Worm (Caenorhabditis elegans) whole organism, L2 larva: ENCODE measurements around the gene vps-53.

ENCODE experiments used
- C34F6.9 ChIP-seq: fragments of 150-350 bp; optimal IDR thresholded peaks from 2 replicates; lab custom pipeline; 2014; ENCODE audit warnings: missing biosample characterization, missing genetic modification characterization
- F13H6.1 ChIP-seq: sonication (generic microtip); optimal IDR thresholded peaks from 2 replicates; lab custom pipeline; 2016; ENCODE audit warnings: missing genetic modification characterization, missing compliant biosample characterization
- R02D3.7 ChIP-seq: fragments of 150-350 bp; optimal IDR thresholded peaks from 2 replicates; lab custom pipeline; 2014; ENCODE audit warnings: missing biosample characterization, missing genetic modification characterization
- Y55F3AM.14 ChIP-seq: fragments of 200-800 bp; sonication (Bioruptor generic); optimal IDR thresholded peaks from 2 replicates; lab custom pipeline; 2018; ENCODE audit warnings: mild to moderate bottlenecking, missing genetic modification characterization, missing compliant biosample characterization
- ZK546.5 ChIP-seq: sonication (generic microtip); optimal IDR thresholded peaks from 2 replicates; lab custom pipeline; 2017; ENCODE audit warnings: missing biosample characterization, missing genetic modification characterization
- alr-1 ChIP-seq: fragments of 150-350 bp; optimal IDR thresholded peaks from 2 replicates; lab custom pipeline; 2014; ENCODE audit warnings: missing biosample characterization, missing genetic modification characterization
- aly-2 ChIP-seq: fragments of 150-350 bp; optimal IDR thresholded peaks from 2 replicates; lab custom pipeline; 2014; ENCODE audit warnings: missing biosample characterization, missing genetic modification characterization
- ama-1 ChIP-seq: fragments of 150-350 bp; optimal IDR thresholded peaks from 2 replicates; lab custom pipeline; 2018; ENCODE audit warnings: inconsistent platforms
- blmp-1 ChIP-seq: sonication (generic microtip); optimal IDR thresholded peaks from 2 replicates; lab custom pipeline; 2017; ENCODE audit warnings: missing genetic modification characterization, mild to moderate bottlenecking, missing compliant biosample characterization, antibody characterized with exemption, moderate library complexity; ENCODE audit not compliant: insufficient read depth
- ceh-16 ChIP-seq: fragments of 150-350 bp; optimal IDR thresholded peaks from 2 replicates; lab custom pipeline; 2014; ENCODE audit warnings: missing biosample characterization, missing genetic modification characterization
- ceh-82 ChIP-seq: fragments of 150-350 bp; optimal IDR thresholded peaks from 2 replicates; lab custom pipeline; 2014; ENCODE audit warnings: missing biosample characterization, missing genetic modification characterization
- dmd-4 ChIP-seq: sonication (generic microtip); optimal IDR thresholded peaks from 2 replicates; lab custom pipeline; 2017; ENCODE audit warnings: missing biosample characterization, missing genetic modification characterization
- elt-3 ChIP-seq: sonication (generic microtip); optimal IDR thresholded peaks from 2 replicates; lab custom pipeline; 2017; ENCODE audit warnings: missing biosample characterization, missing genetic modification characterization
- fos-1 ChIP-seq: fragments of 150-350 bp; optimal IDR thresholded peaks from 2 replicates; lab custom pipeline; 2014; ENCODE audit warnings: missing biosample characterization, missing genetic modification characterization
- gmeb-1 ChIP-seq: fragments of 150-350 bp; optimal IDR thresholded peaks from 2 replicates; lab custom pipeline; 2014; ENCODE audit warnings: missing biosample characterization, missing genetic modification characterization
- lin-11 ChIP-seq: fragments of 150-350 bp; sonication (generic microtip); optimal IDR thresholded peaks from 2 replicates; lab custom pipeline; 2014; ENCODE audit warnings: missing biosample characterization, missing genetic modification characterization, inconsistent platforms, mixed read lengths
- lin-13 ChIP-seq: fragments of 150-350 bp; optimal IDR thresholded peaks from 2 replicates; lab custom pipeline; 2014; ENCODE audit warnings: missing biosample characterization, missing genetic modification reagents, missing genetic modification characterization
- lin-39 ChIP-seq: fragments of 150-350 bp; optimal IDR thresholded peaks from 2 replicates; lab custom pipeline; 2014; ENCODE audit warnings: missing biosample characterization, missing genetic modification reagents, missing genetic modification characterization
- lsy-2 ChIP-seq, 2 experiments: fragments of 150-350 bp in 1 of 2; sonication (generic microtip) in 1 of 2; optimal IDR thresholded peaks; 2 replicates each; lab custom pipeline; 2014 to 2017; ENCODE audit warnings: missing biosample characterization in 2 of 2, missing genetic modification characterization in 2 of 2
- mab-5 ChIP-seq: fragments of 150-350 bp; optimal IDR thresholded peaks from 2 replicates; lab custom pipeline; 2014; ENCODE audit warnings: missing biosample characterization, missing genetic modification characterization
- nhr-12 ChIP-seq: fragments of 150-350 bp; optimal IDR thresholded peaks from 2 replicates; lab custom pipeline; 2014; ENCODE audit warnings: missing biosample characterization, missing genetic modification characterization
- nhr-129 ChIP-seq: fragments of 150-350 bp; optimal IDR thresholded peaks from 2 replicates; lab custom pipeline; 2014; ENCODE audit warnings: missing biosample characterization, missing genetic modification characterization
- nhr-21 ChIP-seq: fragments of 150-350 bp; optimal IDR thresholded peaks from 2 replicates; lab custom pipeline; 2014; ENCODE audit warnings: missing biosample characterization, missing genetic modification characterization
- nhr-23 ChIP-seq: fragments of 150-350 bp; optimal IDR thresholded peaks from 2 replicates; lab custom pipeline; 2014; ENCODE audit warnings: missing biosample characterization, missing genetic modification reagents, missing genetic modification characterization
- nhr-25 ChIP-seq: fragments of 150-350 bp; sonication (generic microtip); optimal IDR thresholded peaks from 3 replicates; lab custom pipeline; 2014; ENCODE audit warnings: missing biosample characterization, missing genetic modification characterization
- nhr-6 ChIP-seq: fragments of 150-350 bp; optimal IDR thresholded peaks from 2 replicates; lab custom pipeline; 2014; ENCODE audit warnings: missing biosample characterization, missing genetic modification characterization
- sem-4 ChIP-seq: fragments of 150-350 bp; optimal IDR thresholded peaks from 2 replicates; lab custom pipeline; 2014; ENCODE audit warnings: missing biosample characterization, missing genetic modification reagents, missing genetic modification characterization
- skn-1 ChIP-seq: sonication (generic microtip); optimal IDR thresholded peaks from 2 replicates; lab custom pipeline; 2017; ENCODE audit warnings: missing biosample characterization, missing genetic modification characterization
- sma-9 ChIP-seq, 2 experiments: fragments of 150-350 bp in 1 of 2; sonication (generic microtip) in 1 of 2; optimal IDR thresholded peaks; 2 replicates each; lab custom pipeline; 2014 to 2016; ENCODE audit warnings: missing genetic modification characterization in 2 of 2, mild to moderate bottlenecking in 1 of 2, missing biosample characterization in 1 of 2, missing compliant biosample characterization in 1 of 2, missing genetic modification reagents in 1 of 2, moderate library complexity in 1 of 2
- snpc-4 ChIP-seq: fragments of 150-350 bp; optimal IDR thresholded peaks from 2 replicates; lab custom pipeline; 2014; ENCODE audit warnings: missing biosample characterization, missing genetic modification characterization
- unc-55 ChIP-seq: fragments of 150-350 bp; sonication (generic microtip); optimal IDR thresholded peaks from 3 replicates; lab custom pipeline; 2014; ENCODE audit warnings: missing biosample characterization, missing genetic modification reagents, missing genetic modification characterization
- unc-62 ChIP-seq: fragments of 150-350 bp; optimal IDR thresholded peaks from 2 replicates; lab custom pipeline; 2014; ENCODE audit warnings: missing biosample characterization, missing genetic modification reagents, missing genetic modification characterization
- ztf-1 ChIP-seq: fragments of 200-800 bp; sonication (Bioruptor generic); conservative IDR thresholded peaks from 2 replicates; pipeline ENCODE4 v1.3.6; 2022; ENCODE audit warnings: missing genetic modification characterization, missing compliant biosample characterization
- ztf-11 ChIP-seq: sonication (generic microtip); optimal IDR thresholded peaks from 2 replicates; lab custom pipeline; 2017; ENCODE audit warnings: missing biosample characterization, missing genetic modification characterization
- ztf-4 ChIP-seq: fragments of 150-350 bp; optimal IDR thresholded peaks from 2 replicates; lab custom pipeline; 2014; ENCODE audit warnings: missing biosample characterization, missing genetic modification characterization

vps-53 gene

DNA sequence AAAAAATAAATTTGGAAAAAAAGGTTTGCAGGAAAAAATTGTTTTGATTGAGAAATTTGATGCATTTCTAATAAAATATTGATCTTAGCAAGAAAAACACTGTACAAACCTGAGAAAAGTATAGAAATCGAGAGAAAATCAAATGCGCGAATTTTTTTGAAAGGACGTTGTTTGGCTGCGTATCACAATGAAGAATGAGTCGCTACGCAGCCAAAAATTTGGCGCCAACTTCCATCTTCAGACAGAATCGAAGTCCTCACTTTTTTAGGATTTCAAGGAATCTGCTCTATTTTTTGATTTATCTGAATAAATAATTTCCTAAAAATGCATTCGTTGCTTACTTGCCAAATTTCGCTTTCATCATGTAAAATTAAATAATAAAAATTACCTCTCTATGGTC lies 10.6 kb downstream of the vps-53 start:
- TF ChIP-seq skn-1 (no peak), alr-1 (no peak), C34F6.9 (tag; lab: Kevin White, UChicago) (no peak), lin-13 (GFP tag; lab: Kevin White, UChicago) (no peak), blmp-1 (tag; lab: Kevin White, UChicago) (no peak), ceh-16 (tag; lab: Kevin White, UChicago) (no peak), ztf-11 (no peak), ztf-1 (GFP tag; lab: Robert Waterston, UW) (no peak), ZK546.5 (tag; lab: Kevin White, UChicago) (no peak), R02D3.7 (tag; lab: Kevin White, UChicago) (no peak)

DNA sequence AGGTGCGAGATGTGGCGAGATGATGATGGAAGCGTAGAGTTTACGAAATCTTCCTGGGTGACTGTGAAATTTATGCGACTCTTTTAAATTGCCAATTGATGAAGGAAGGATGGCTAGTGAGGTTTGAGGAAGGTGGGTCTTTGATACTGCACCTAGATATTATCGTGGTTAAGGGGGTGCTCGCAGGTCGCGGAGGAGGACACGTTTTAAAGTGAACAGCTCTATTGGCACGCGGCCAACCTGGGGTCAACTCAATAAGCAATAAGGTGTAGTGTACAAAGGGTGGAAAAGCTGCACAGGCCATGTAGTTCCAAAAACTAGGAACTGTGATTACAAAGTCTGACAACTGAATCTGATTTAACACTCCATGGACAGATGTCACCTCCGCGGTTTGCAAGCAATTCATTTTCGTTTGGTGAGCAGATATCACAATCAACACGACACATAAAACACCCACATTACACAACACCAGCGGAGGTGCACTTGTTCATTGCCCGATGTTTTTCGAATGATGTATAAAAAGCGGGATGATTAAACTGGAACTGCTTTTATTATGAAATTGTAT lies 11.9 kb downstream of the vps-53 start:
- TF ChIP-seq sma-9 (GFP tag; optimal IDR thresholded peaks at IDR 0.05; lab: Kevin White, UChicago) (no peak), sma-9 (tag; optimal IDR thresholded peaks at IDR 0.05; lab: Kevin White, UChicago) (no peak), mab-5 (tag; lab: Kevin White, UChicago) (no peak)
- TF ChIP-seq, all 48 proteins: peak for 0

DNA sequence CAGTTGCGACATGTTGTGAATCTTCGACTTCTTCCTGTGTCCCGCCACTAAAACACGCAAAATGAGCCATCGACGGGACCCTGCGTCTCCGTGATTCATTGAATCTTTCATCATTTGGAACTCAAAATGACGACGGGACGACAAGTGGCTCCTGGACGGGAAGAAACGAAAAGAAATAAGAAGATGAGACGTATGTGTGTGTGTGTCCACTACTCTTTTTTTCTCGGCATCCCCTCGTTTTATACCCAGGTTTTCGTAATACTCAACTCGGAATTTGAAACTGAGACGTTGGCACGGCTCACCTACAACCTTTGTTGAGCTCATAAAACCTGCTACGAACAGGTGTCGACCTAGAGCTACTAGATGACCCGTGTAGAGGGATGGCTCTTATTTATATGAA lies 12.8 kb downstream of the vps-53 start:
- peak; percentile 59 for TF ChIP-seq nhr-129
- no peak for TF ChIP-seq ztf-4 (tag; lab: Kevin White, UChicago)
- TF ChIP-seq F13H6.1 (tag; lab: Kevin White, UChicago): peak; percentile 72
- no peak for TF ChIP-seq ama-1 (lab: Kevin White, UChicago)
- peak in 1 of 2 experiments; percentile 16 for TF ChIP-seq lsy-2 (tag; optimal IDR thresholded peaks at IDR 0.05; lab: Kevin White, UChicago)
- no peak for TF ChIP-seq ceh-16 (tag; lab: Kevin White, UChicago)
- TF ChIP-seq C34F6.9 (tag; lab: Kevin White, UChicago): peak; percentile 41
- TF ChIP-seq sma-9 (GFP tag; optimal IDR thresholded peaks at IDR 0.05; lab: Kevin White, UChicago): peak; percentile 10
- TF ChIP-seq sma-9 (tag; optimal IDR thresholded peaks at IDR 0.05; lab: Kevin White, UChicago): no peak
- TF ChIP-seq unc-62 (GFP tag; lab: Kevin White, UChicago): no peak

DNA sequence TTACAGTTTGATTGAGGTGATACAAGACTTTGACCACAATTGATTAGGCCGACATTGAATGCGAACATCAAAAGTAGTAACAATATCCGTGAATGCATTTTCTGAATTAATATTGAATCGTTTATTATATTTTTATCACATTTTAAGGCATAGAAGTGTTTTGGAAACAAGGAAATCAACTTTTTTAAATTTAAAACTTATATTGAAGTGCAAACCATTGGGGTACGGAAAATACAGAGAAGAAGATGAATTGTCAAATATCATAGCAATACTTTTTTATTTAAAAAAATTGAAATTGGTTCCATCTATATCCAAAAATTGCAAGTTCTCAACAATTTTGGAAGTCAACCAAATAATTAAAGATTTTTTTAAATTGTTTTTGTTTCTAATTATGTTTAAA lies 14.1 kb downstream of the vps-53 start, which contains the start of gene T05G5.1:
T05G5.1 (minus strand) TSS at position 101 of the 400 bp plus-strand sequence.
- TF ChIP-seq elt-3 (no peak), nhr-129 (no peak), skn-1 (no peak), nhr-23 (tag; lab: Kevin White, UChicago) (no peak), lsy-2 (tag; optimal IDR thresholded peaks at IDR 0.05; lab: Kevin White, UChicago) (no peak), Y55F3AM.14 (GFP tag; lab: Kevin White, UChicago) (no peak), ama-1 (lab: Kevin White, UChicago) (no peak), sem-4 (tag; lab: Kevin White, UChicago) (no peak), ceh-82 (no peak), unc-55 (GFP tag; lab: Kevin White, UChicago) (no peak), aly-2 (tag; lab: Kevin White, UChicago) (no peak), dmd-4 (tag; lab: Kevin White, UChicago) (no peak), nhr-12 (tag; lab: Kevin White, UChicago) (no peak), lin-39 (no peak), fos-1 (tag; lab: Kevin White, UChicago) (no peak), mab-5 (tag; lab: Kevin White, UChicago) (no peak), snpc-4 (tag; lab: Kevin White, UChicago) (no peak), ztf-11 (no peak), lin-11 (no peak)

DNA sequence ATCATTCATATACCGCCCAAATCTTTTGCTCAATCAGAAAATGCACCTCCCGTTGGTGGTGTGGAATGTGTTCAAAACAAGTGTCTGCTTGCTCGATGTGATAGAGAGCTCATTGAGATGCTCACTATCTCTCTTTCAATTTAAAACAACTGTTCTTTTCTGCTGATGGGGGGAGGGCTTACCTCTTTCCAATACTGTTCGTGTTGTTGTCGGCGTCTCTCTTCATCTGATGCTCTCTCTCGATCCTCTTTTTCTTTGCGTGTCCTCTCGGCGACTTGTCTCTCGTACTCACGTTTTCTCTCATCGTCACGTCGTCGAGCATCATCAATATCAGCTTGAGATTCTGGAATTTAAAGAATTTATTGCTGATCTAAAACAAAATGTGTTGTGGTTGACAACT lies 15.3 kb downstream of the vps-53 start:
- TF ChIP-seq ztf-4 (tag; lab: Kevin White, UChicago): no peak
- TF ChIP-seq C34F6.9 (tag; lab: Kevin White, UChicago): peak; percentile 48
- TF ChIP-seq nhr-25 (tag; lab: Kevin White, UChicago): no peak
- TF ChIP-seq sma-9 (GFP tag; optimal IDR thresholded peaks at IDR 0.05; lab: Kevin White, UChicago): peak; percentile 50
- TF ChIP-seq sma-9 (tag; optimal IDR thresholded peaks at IDR 0.05; lab: Kevin White, UChicago): no peak
- TF ChIP-seq F13H6.1 (tag; lab: Kevin White, UChicago): peak; percentile 73
- peak; percentile 31 for TF ChIP-seq nhr-129
- TF ChIP-seq nhr-21 (tag; lab: Kevin White, UChicago): no peak
- no peak for TF ChIP-seq nhr-6 (tag; lab: Kevin White, UChicago)
- no peak for TF ChIP-seq lin-39
- no peak for TF ChIP-seq R02D3.7 (tag; lab: Kevin White, UChicago)
- TF ChIP-seq nhr-12 (tag; lab: Kevin White, UChicago): no peak
- no peak for TF ChIP-seq nhr-23 (tag; lab: Kevin White, UChicago)
- no peak for TF ChIP-seq skn-1
- no peak for TF ChIP-seq gmeb-1 (tag; lab: Kevin White, UChicago)
- peak in 1 of 2 experiments; percentile 33 for TF ChIP-seq lsy-2 (tag; optimal IDR thresholded peaks at IDR 0.05; lab: Kevin White, UChicago)
